Worm (Caenorhabditis elegans): ENCODE data around the gene pkc-1.

- TF ChIP-seq unc-62 (GFP tag; optimal IDR thresholded peaks at IDR 0.05), result no peak
- no peak for TF ChIP-seq nhr-12 (tag; optimal IDR thresholded peaks at IDR 0.05)
Measured at ce11 chrV:12063036-12063435, 31.1 kb upstream of the pkc-1 start, which contains the start of gene clh-6.
